Worm (Caenorhabditis elegans) whole organism, late embryonic: Measurements from ENCODE around the gene tlk-1.

Source experiments
- ahr-1 ChIP-seq: sonication (generic microtip); optimal IDR thresholded peaks from 2 replicates; lab custom pipeline; 2016; ENCODE audit warnings: missing genetic modification characterization, missing compliant biosample characterization
- ceh-9 ChIP-seq: sonication (generic microtip); optimal IDR thresholded peaks from 2 replicates; lab custom pipeline; 2016; ENCODE audit warnings: mild to moderate bottlenecking, missing genetic modification characterization, inconsistent platforms, missing compliant biosample characterization

DNA sequence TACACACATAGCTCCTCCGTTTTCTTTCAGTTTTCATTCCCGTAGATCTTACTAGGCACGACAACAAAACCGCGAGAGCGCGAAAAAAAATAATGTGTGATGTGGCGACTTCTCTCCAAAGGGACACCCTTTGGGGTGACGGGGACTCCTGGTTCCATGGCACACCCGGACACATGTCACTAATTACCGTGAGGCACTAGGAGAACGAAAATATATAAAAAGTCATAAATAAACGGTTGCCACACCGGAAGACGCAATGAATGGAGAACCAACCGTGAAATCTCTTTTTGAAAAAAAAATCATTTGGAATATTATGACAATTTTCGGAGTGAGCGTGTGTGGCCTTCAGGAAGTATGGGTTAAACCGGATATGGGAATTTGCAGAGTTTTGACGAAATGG lies 30.7 kb downstream of the tlk-1 start:
- TF ChIP-seq ceh-9 (tag; lab: Kevin White, UChicago) (no peak), ahr-1 (tag; lab: Kevin White, UChicago) (no peak)
